Fruit fly (Drosophila melanogaster) whole organism, embryonic: ENCODE data around the gene MCTS1.
A peak's percentile ranks its signal among the peaks of the same experiment; 100 is the strongest.

Experiments used
- Antp ChIP-seq: fragments of 200-800 bp; sonication (Bioruptor generic); optimal IDR thresholded peaks from 3 replicates; lab custom pipeline; 2016; ENCODE audit warnings: missing biosample characterization, missing genetic modification characterization
- Blimp-1 ChIP-seq: fragments of 200-800 bp; sonication (Bioruptor generic); optimal IDR thresholded peaks from 3 replicates; lab custom pipeline; 2018; ENCODE audit warnings: missing biosample characterization, missing genetic modification characterization, mild to moderate bottlenecking, moderate library complexity, missing genetic modification reagents
- BtbVII ChIP-seq: fragments of 200-800 bp; sonication (Bioruptor generic); optimal IDR thresholded peaks from 3 replicates; lab custom pipeline; 2017; ENCODE audit warnings: missing biosample characterization, mild to moderate bottlenecking, missing genetic modification characterization
- CG10274 ChIP-seq: fragments of 200-800 bp; sonication (Bioruptor generic); optimal IDR thresholded peaks from 3 replicates; lab custom pipeline; 2017; ENCODE audit warnings: missing biosample characterization, mild to moderate bottlenecking, missing genetic modification characterization
- CG10565 ChIP-seq: fragments of 200-800 bp; sonication (Bioruptor generic); optimal IDR thresholded peaks from 3 replicates; lab custom pipeline; 2016; ENCODE audit warnings: missing biosample characterization, mild to moderate bottlenecking, missing genetic modification characterization
- CG11504 ChIP-seq: fragments of 200-800 bp; sonication (Bioruptor generic); optimal IDR thresholded peaks from 3 replicates; lab custom pipeline; 2019; ENCODE audit warnings: missing biosample characterization, mild to moderate bottlenecking, missing genetic modification characterization, moderate library complexity
- CG13894 ChIP-seq: fragments of 200-800 bp; sonication (Bioruptor generic); optimal IDR thresholded peaks from 3 replicates; lab custom pipeline; 2018; ENCODE audit warnings: missing biosample characterization, mild to moderate bottlenecking, missing genetic modification characterization, moderate library complexity
- CG14710 ChIP-seq: fragments of 200-800 bp; sonication (Bioruptor generic); optimal IDR thresholded peaks from 3 replicates; lab custom pipeline; 2019; ENCODE audit warnings: missing biosample characterization, mild to moderate bottlenecking, missing genetic modification characterization, moderate library complexity
- CG15269 ChIP-seq: fragments of 200-800 bp; sonication (Bioruptor generic); optimal IDR thresholded peaks from 2 replicates; lab custom pipeline; 2018; ENCODE audit warnings: missing biosample characterization, mild to moderate bottlenecking, missing genetic modification characterization, moderate library complexity
- CG17802 ChIP-seq: fragments of 200-800 bp; sonication (Bioruptor generic); optimal IDR thresholded peaks from 2 replicates; lab custom pipeline; 2018; ENCODE audit warnings: missing biosample characterization, mild to moderate bottlenecking, missing genetic modification characterization, moderate library complexity
- CG18262 ChIP-seq: fragments of 200-800 bp; optimal IDR thresholded peaks from 3 replicates; lab custom pipeline; 2019; ENCODE audit warnings: missing biosample characterization, mild to moderate bottlenecking, missing genetic modification characterization, moderate library complexity
- CG2116 ChIP-seq: fragments of 200-800 bp; sonication (Bioruptor generic); optimal IDR thresholded peaks from 3 replicates; lab custom pipeline; 2018; ENCODE audit warnings: missing biosample characterization, mild to moderate bottlenecking, missing genetic modification characterization
- CG2120 ChIP-seq: fragments of 200-800 bp; sonication (Bioruptor generic); optimal IDR thresholded peaks from 3 replicates; lab custom pipeline; 2016; ENCODE audit warnings: missing biosample characterization, missing genetic modification characterization
- CG2199 ChIP-seq: fragments of 200-800 bp; sonication (Bioruptor generic); IDR thresholded peaks from 3 replicates; pipeline ENCODE4 v1.3.6; 2022; ENCODE audit warnings: missing biosample characterization, missing genetic modification characterization
- CG2678 ChIP-seq: fragments of 200-800 bp; sonication (Bioruptor generic); optimal IDR thresholded peaks from 3 replicates; lab custom pipeline; 2019; ENCODE audit warnings: missing biosample characterization, mild to moderate bottlenecking, missing genetic modification characterization, moderate library complexity
- CG4282 ChIP-seq: fragments of 200-800 bp; sonication (Bioruptor generic); optimal IDR thresholded peaks from 2 replicates; lab custom pipeline; 2016; ENCODE audit warnings: missing biosample characterization, missing genetic modification characterization
- CG4404 ChIP-seq: fragments of 200-800 bp; sonication (Bioruptor generic); IDR thresholded peaks from 2 replicates; pipeline ENCODE4 v1.3.6; 2022; ENCODE audit warnings: missing biosample characterization, missing genetic modification characterization
- CG6689 ChIP-seq: fragments of 200-800 bp; sonication (Bioruptor generic); IDR thresholded peaks from 2 replicates; pipeline ENCODE4 v1.3.6; 2022; ENCODE audit warnings: missing biosample characterization, missing genetic modification characterization
- CG8359 ChIP-seq: fragments of 200-800 bp; sonication (Bioruptor generic); optimal IDR thresholded peaks from 2 replicates; lab custom pipeline; 2017; ENCODE audit warnings: missing biosample characterization, mild to moderate bottlenecking, missing genetic modification characterization, borderline replicate concordance
- D19A ChIP-seq: fragments of 200-800 bp; optimal IDR thresholded peaks from 3 replicates; lab custom pipeline; 2019; ENCODE audit warnings: missing biosample characterization, mild to moderate bottlenecking, missing genetic modification characterization, moderate library complexity
- D19B ChIP-seq: fragments of 200-800 bp; sonication (Bioruptor generic); optimal IDR thresholded peaks from 2 replicates; lab custom pipeline; 2017; ENCODE audit warnings: missing biosample characterization, mild to moderate bottlenecking, missing genetic modification characterization
- Dip2 ChIP-seq: fragments of 200-800 bp; sonication (Bioruptor generic); IDR thresholded peaks from 2 replicates; pipeline ENCODE4 v1.3.6; 2022; ENCODE audit warnings: missing biosample characterization, missing genetic modification characterization
- Ets65A ChIP-seq: fragments of 200-800 bp; sonication (Bioruptor generic); peaks from one replicate; lab custom pipeline; 2016; ENCODE audit warnings: missing biosample characterization, missing genetic modification characterization
- HLH3B ChIP-seq: fragments of 200-800 bp; sonication (Bioruptor generic); IDR thresholded peaks from 2 replicates; pipeline ENCODE4 v1.3.6; 2022; ENCODE audit warnings: missing biosample characterization, missing genetic modification characterization
- Hr51 ChIP-seq, 2 experiments: fragments of 200-800 bp; sonication (Bioruptor generic); optimal IDR thresholded peaks; 2 replicates in 1 of 2; 3 replicates in 1 of 2; lab custom pipeline; 2016 to 2018; ENCODE audit warnings: missing biosample characterization in 2 of 2, missing genetic modification characterization in 2 of 2, mild to moderate bottlenecking in 1 of 2, moderate library complexity in 1 of 2
- Mes4 ChIP-seq: fragments of 200-800 bp; sonication (Bioruptor generic); optimal IDR thresholded peaks from 2 replicates; lab custom pipeline; 2016; ENCODE audit warnings: missing biosample characterization, missing genetic modification characterization
- Opbp ChIP-seq: fragments of 200-800 bp; sonication (Bioruptor generic); IDR thresholded peaks from 3 replicates; pipeline ENCODE4 v1.3.6; 2022; ENCODE audit warnings: missing biosample characterization, missing genetic modification characterization; ENCODE audit not compliant: partially characterized antibody
- Sox102F ChIP-seq: fragments of 200-800 bp; sonication (Bioruptor generic); optimal IDR thresholded peaks from 2 replicates; lab custom pipeline; 2018; ENCODE audit warnings: missing biosample characterization, mild to moderate bottlenecking, missing genetic modification characterization, moderate library complexity
- Spps ChIP-seq: fragments of 200-800 bp; sonication (Bioruptor generic); optimal IDR thresholded peaks from 2 replicates; lab custom pipeline; 2018; ENCODE audit warnings: missing biosample characterization, mild to moderate bottlenecking, missing genetic modification characterization
- Stat92E ChIP-seq, 3 experiments: fragments of >200 bp in 2 of 3; fragments of 200-800 bp in 1 of 3; sonication (Bioruptor generic) in 1 of 3; optimal IDR thresholded peaks; 2 replicates each; lab custom pipeline; 2017 to 2019; ENCODE audit warnings: missing biosample characterization in 3 of 3, missing genetic modification characterization in 3 of 3, mild to moderate bottlenecking in 1 of 3, moderate library complexity in 1 of 3
- abd-A ChIP-seq: fragments of 200-800 bp; sonication (Bioruptor generic); optimal IDR thresholded peaks from 3 replicates; lab custom pipeline; 2019; ENCODE audit warnings: missing biosample characterization, mild to moderate bottlenecking, missing genetic modification characterization, moderate library complexity
- ato ChIP-seq: fragments of 200-800 bp; sonication (Bioruptor generic); IDR thresholded peaks from 2 replicates; pipeline ENCODE4 v1.3.6; 2022; ENCODE audit warnings: missing biosample characterization, missing genetic modification characterization; ENCODE audit not compliant: partially characterized antibody
- az2 ChIP-seq: fragments of 200-800 bp; sonication (Bioruptor generic); optimal IDR thresholded peaks from 3 replicates; lab custom pipeline; 2016; ENCODE audit warnings: missing biosample characterization, missing genetic modification characterization
- cg ChIP-seq: fragments of 200-800 bp; sonication (Bioruptor generic); optimal IDR thresholded peaks from 3 replicates; lab custom pipeline; 2019; ENCODE audit warnings: missing biosample characterization, mild to moderate bottlenecking, missing genetic modification characterization, moderate library complexity
- dmrt99B ChIP-seq: fragments of 200-800 bp; sonication (Bioruptor generic); optimal IDR thresholded peaks from 2 replicates; lab custom pipeline; 2018; ENCODE audit warnings: missing biosample characterization, mild to moderate bottlenecking, missing genetic modification characterization, moderate library complexity
- ems ChIP-seq: fragments of 200-800 bp; sonication (Bioruptor generic); optimal IDR thresholded peaks from 3 replicates; lab custom pipeline; 2016; ENCODE audit warnings: missing biosample characterization, missing genetic modification characterization
- grn ChIP-seq: fragments of 200-800 bp; sonication (Bioruptor generic); optimal IDR thresholded peaks from 3 replicates; lab custom pipeline; 2017; ENCODE audit warnings: missing biosample characterization, missing genetic modification characterization
- lola ChIP-seq, 3 experiments: fragments of >200 bp in 2 of 3; fragments of 200-800 bp in 1 of 3; sonication (Bioruptor generic) in 1 of 3; optimal IDR thresholded peaks; 2 replicates each; lab custom pipeline; 2017 to 2019; ENCODE audit warnings: missing biosample characterization in 3 of 3, missing genetic modification characterization in 3 of 3, mild to moderate bottlenecking in 1 of 3, moderate library complexity in 1 of 3
- mam ChIP-seq: fragments of 200-800 bp; sonication (Bioruptor generic); optimal IDR thresholded peaks from 3 replicates; lab custom pipeline; 2016; ENCODE audit warnings: missing biosample characterization, missing genetic modification characterization
- nmo ChIP-seq: fragments of 200-800 bp; sonication (Bioruptor generic); optimal IDR thresholded peaks from 2 replicates; lab custom pipeline; 2018; ENCODE audit warnings: missing biosample characterization, mild to moderate bottlenecking, missing genetic modification characterization, moderate library complexity
- pum ChIP-seq: fragments of 200-800 bp; sonication (Bioruptor generic); optimal IDR thresholded peaks from 2 replicates; lab custom pipeline; 2016; ENCODE audit warnings: missing biosample characterization, missing genetic modification characterization
- ranshi ChIP-seq: fragments of 200-800 bp; sonication (Bioruptor generic); IDR thresholded peaks from 2 replicates; pipeline ENCODE4 v1.3.6; 2022; ENCODE audit warnings: missing biosample characterization, missing genetic modification characterization
- row ChIP-seq: fragments of 200-800 bp; sonication (Bioruptor generic); IDR thresholded peaks from 3 replicates; pipeline ENCODE4 v1.3.6; 2022; ENCODE audit warnings: missing biosample characterization, missing genetic modification characterization
- sd ChIP-seq: fragments of 200-800 bp; sonication (Bioruptor generic); optimal IDR thresholded peaks from 3 replicates; lab custom pipeline; 2018; ENCODE audit warnings: missing biosample characterization, mild to moderate bottlenecking, missing genetic modification characterization, moderate library complexity
- sens ChIP-seq: fragments of 200-800 bp; sonication (Bioruptor generic); peaks from one replicate; lab custom pipeline; 2016; ENCODE audit warnings: missing biosample characterization, missing genetic modification characterization
- sim ChIP-seq: fragments of 200-800 bp; sonication (Bioruptor generic); IDR thresholded peaks from 2 replicates; pipeline ENCODE4 v1.3.6; 2022; ENCODE audit warnings: missing biosample characterization, missing genetic modification characterization
- vfl ChIP-seq: fragments of 200-800 bp; sonication (Bioruptor generic); optimal IDR thresholded peaks from 2 replicates; lab custom pipeline; 2016; ENCODE audit warnings: missing biosample characterization, missing genetic modification characterization
- vvl ChIP-seq: fragments of 200-800 bp; sonication (Bioruptor generic); IDR thresholded peaks from 2 replicates; pipeline ENCODE4 v1.3.6; 2022; ENCODE audit warnings: missing biosample characterization, missing genetic modification characterization

The MCTS1 gene

DNA sequence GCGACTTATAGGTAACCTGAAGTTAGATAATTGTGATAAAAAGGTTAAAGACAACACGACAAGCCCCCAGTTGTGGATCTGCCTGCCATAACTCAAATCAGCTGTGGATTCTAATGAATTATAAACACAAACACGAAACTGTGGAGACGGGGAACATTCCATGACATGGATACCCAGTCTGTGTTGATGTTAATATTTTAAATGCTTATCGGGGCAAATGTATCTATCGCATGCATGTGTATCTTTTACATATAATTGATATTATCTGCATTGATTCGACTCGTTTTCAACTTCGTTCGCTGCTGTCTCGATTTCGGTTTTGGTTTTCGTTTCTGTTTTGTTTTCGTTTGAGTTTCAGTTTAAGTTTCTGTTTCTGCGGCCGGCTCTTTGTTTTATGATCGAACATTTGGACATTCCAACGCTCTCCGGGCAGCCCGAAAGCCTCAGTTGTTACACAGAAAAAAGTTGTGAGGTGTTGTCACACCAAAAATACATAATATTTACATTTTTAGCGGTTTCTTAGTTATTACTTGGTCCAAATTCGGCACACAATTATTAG is 44.8 kb upstream of the MCTS1 start (continued):
- TF ChIP-seq CG4282 (GFP tag; lab: Kevin White, UChicago), result no peak
- TF ChIP-seq CG15269, result peak; percentile 10
- TF ChIP-seq CG2116 (GFP tag; lab: Kevin White, UChicago), result no peak
- no peak for TF ChIP-seq Mes4 (GFP tag; lab: Kevin White, UChicago)
- TF ChIP-seq cg (GFP tag; lab: Kevin White, UChicago), result no peak
- peak; percentile 94 for TF ChIP-seq grn
- TF ChIP-seq vvl (GFP tag; lab: Robert Waterston, UW), result peak; percentile 38; the same call in 1 of the 2 replicates
- peak; percentile 32 for TF ChIP-seq sens (GFP tag; lab: Kevin White, UChicago)
- peak; percentile 49 for TF ChIP-seq Ets65A (GFP tag; lab: Kevin White, UChicago)
- peak; percentile 82 for TF ChIP-seq sd
- TF ChIP-seq CG13894 (tag; lab: Kevin White, UChicago), result no peak
- TF ChIP-seq abd-A (tag; lab: Kevin White, UChicago), result peak; percentile 76
- 0 out of 3 replicates have a peak, but pooled peaks have one; percentile 10 for TF ChIP-seq row (GFP tag; lab: Robert Waterston, UW)
- 0 out of 3 replicates have a peak, but pooled peaks have one; percentile 60 for TF ChIP-seq CG2199 (GFP tag; lab: Robert Waterston, UW)
- TF ChIP-seq Sox102F (GFP tag; lab: Kevin White, UChicago), result no peak
- TF ChIP-seq Stat92E (GFP tag; optimal IDR thresholded peaks at IDR 0.05; lab: Kevin White, UChicago), result peak in 1 of 3 experiments; percentile 81
- TF ChIP-seq mam (GFP tag; lab: Kevin White, UChicago), result no peak
- TF ChIP-seq Spps, result no peak

DNA sequence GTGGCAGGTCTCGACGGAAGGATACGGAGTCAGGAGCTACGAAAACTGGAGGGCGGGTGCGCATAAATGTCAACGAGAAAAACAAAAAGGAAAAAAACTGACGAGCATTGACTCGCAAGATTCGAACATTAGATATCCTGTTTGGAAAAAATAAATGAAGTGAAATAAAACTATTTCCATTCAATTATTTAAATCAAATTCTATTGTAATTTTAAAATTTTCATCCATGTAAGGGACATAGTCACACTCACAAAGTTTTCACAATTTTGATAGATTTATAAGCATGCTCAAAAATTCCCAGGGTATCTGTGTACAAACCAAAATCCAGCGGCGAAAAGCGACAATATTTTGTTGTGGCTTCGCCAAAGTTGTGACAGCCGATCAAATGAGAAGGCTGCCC is 41.7 kb upstream of the MCTS1 start:
- TF ChIP-seq row (GFP tag; lab: Robert Waterston, UW), result peak; percentile 63
- no peak for TF ChIP-seq ato (GFP tag; lab: Robert Waterston, UW)
- TF ChIP-seq BtbVII, result no peak
- peak in 1 of 3 experiments; percentile 27 for TF ChIP-seq lola (GFP tag; optimal IDR thresholded peaks at IDR 0.05; lab: Kevin White, UChicago)
- peak; percentile 39; the same call in 1 of the 2 replicates for TF ChIP-seq HLH3B
- TF ChIP-seq CG18262 (tag; lab: Kevin White, UChicago), result peak; percentile 45
- peak; percentile 45; the same call in 1 of the 2 replicates for TF ChIP-seq CG4404 (GFP tag; lab: Robert Waterston, UW)
- peak in 1 of 2 experiments; percentile 6 for TF ChIP-seq Hr51 (GFP tag; optimal IDR thresholded peaks at IDR 0.05; lab: Kevin White, UChicago)
- 0 out of 2 replicates have a peak, but pooled peaks have one; percentile 17 for TF ChIP-seq CG6689 (GFP tag; lab: Robert Waterston, UW)
- TF ChIP-seq CG11504 (tag; lab: Kevin White, UChicago), result peak; percentile 52
- TF ChIP-seq CG10565 (GFP tag; lab: Kevin White, UChicago), result no peak
- no peak for TF ChIP-seq Antp
- peak; percentile 49 for TF ChIP-seq Blimp-1 (GFP tag; lab: Kevin White, UChicago)
- TF ChIP-seq CG17802 (tag; lab: Kevin White, UChicago), result no peak
- peak; percentile 26 for TF ChIP-seq D19A (tag; lab: Kevin White, UChicago)
- no peak for TF ChIP-seq pum (GFP tag; lab: Kevin White, UChicago)
- no peak for TF ChIP-seq Dip2 (GFP tag; lab: Robert Waterston, UW)
- TF ChIP-seq nmo (GFP tag; lab: Kevin White, UChicago), result peak; percentile 38
- TF ChIP-seq dmrt99B (tag; lab: Kevin White, UChicago), result peak; percentile 34
- TF ChIP-seq az2, result peak; percentile 32
- TF ChIP-seq CG14710 (tag; lab: Kevin White, UChicago), result peak; percentile 33
- TF ChIP-seq Opbp (GFP tag; lab: Robert Waterston, UW), result no peak
- no peak for TF ChIP-seq vfl
- no peak for TF ChIP-seq CG8359
- TF ChIP-seq CG2678, result peak; percentile 26
- 0 out of 2 replicates have a peak, but pooled peaks have one; percentile 22 for TF ChIP-seq ranshi
- no peak for TF ChIP-seq CG2120 (GFP tag; lab: Kevin White, UChicago)
- no peak for TF ChIP-seq ems (GFP tag; lab: Kevin White, UChicago)
- peak; percentile 43; the same call in 1 of the 2 replicates for TF ChIP-seq sim
- peak; percentile 48 for TF ChIP-seq D19B
- TF ChIP-seq Stat92E (GFP tag; optimal IDR thresholded peaks at IDR 0.05; lab: Kevin White, UChicago), result no peak
- no peak for TF ChIP-seq CG10274
